Worm (Caenorhabditis elegans) whole organism, dauer: ENCODE measurements around the gene W06A7.2.
"Not testable (repeated sequence)": the region's sequence is repeated elsewhere in the genome, so short reads cannot be mapped to it uniquely, and the experiment has no call there.

Experiments
- unc-62 ChIP-seq: sonication (generic microtip); optimal IDR thresholded peaks from 2 replicates; lab custom pipeline; 2017; ENCODE audit warnings: missing biosample characterization, missing genetic modification reagents, missing genetic modification characterization

W06A7.2 gene

DNA sequence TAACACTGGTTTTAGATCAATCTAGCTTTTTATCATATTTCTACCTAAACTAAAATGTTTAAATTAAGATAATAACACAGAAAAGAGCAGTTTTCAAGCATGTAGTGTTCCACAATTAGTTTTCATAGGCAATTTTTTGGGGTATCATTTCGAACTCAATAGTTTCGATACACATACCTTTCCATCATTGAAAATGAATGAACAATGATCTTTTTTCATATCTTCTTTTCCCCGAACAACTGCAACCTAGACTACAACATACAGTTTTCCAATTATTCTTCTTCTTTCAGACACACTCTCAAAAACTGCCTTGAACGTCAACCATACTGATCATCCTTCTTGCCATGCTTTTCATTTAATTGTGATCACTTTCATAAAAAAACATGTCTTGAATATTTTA lies 2.5 kb downstream of the W06A7.2 start, which contains the start of gene W06A7.4:
Gene W06A7.4, plus strand, starts transcription at position 301 of the 400 bp plus-strand sequence.
- no peak for TF ChIP-seq unc-62 (GFP tag; lab: Kevin White, UChicago)

DNA sequence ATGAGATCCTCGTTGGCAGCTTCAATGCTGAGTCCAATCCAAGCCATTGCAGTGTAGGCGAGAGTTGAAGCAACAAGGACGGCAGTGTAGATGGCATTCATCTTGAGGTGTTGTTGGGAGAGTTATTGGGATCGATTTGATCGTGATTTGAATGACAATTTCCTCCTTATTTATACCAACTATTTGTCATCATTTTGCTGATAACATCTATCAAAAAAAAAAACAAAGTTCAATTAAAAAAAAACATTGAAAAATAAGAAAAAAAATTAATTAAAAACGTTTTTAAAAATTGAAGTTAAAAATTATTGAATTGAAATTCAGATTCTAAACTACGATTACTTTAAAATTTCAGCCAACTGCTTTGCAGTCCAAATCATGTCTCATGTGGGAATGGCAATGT lies 5.3 kb downstream of the W06A7.2 start, which contains the start of gene nspa-8:
Gene nspa-8, minus strand, starts transcription at position 101 of the 400 bp plus-strand sequence.
- not testable (repeated sequence) for TF ChIP-seq unc-62 (GFP tag; lab: Kevin White, UChicago)

DNA sequence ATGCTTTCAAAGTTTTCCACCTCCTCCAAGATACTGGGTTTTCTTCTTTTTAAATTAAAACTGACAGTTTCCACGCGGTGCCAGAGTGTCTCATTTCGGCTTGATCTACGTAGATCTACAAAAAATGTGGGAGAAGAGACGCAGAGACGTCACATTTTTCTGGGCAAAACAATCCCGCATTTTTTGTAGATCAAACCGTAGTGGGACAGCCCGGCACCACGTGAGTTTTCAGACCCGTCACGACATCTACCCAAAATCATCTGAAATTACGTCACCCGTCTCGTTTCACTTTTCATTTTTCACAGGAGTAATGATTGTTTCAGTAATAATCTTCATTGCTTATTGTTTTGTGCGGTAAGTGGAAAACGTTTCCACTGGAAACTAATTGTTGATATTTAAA lies 6.8 kb downstream of the W06A7.2 start:
- TF ChIP-seq unc-62 (GFP tag; lab: Kevin White, UChicago), result no peak

DNA sequence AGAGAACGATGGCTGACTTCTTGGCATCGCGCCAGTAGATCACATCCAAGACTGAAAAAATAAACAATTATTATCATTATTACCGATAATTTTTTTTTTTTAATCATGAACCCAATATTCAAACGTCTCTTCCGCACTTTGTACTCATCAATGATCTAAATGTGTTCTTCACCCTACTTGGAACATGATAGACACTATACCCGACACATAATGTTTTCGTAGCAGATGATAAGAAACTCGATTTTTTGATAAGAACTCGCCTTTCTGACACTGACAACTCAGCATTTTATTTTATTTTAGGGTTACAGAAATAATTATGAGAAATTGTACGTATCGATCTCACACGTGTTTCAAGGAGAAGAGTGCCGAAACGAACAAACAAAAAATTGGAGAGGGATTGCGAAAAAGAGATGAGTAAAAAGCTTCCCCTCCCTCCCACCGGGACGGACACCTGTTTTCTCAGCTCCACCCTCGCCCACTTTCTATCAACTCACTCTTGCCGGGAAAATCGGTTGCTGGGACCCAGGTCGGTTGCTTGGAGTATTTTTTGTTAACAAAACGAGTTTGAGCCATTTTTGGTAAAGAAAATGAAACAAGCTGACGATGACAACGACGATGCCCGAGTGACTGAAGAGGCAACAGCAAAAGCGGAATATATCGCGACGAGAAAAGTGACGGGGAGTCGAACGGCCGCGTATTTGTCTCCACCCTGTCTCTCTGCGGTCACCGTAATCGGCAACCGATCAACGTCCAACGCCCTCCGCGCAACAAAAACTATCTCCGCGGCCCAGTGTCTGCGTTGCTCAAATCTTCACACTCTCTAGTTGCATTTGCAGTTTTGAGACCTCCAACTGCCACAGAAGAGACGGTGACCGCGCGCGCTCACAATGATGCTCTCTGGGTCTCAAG lies 8.9 kb downstream of the W06A7.2 start:
- no peak for TF ChIP-seq unc-62 (GFP tag; lab: Kevin White, UChicago)

DNA sequence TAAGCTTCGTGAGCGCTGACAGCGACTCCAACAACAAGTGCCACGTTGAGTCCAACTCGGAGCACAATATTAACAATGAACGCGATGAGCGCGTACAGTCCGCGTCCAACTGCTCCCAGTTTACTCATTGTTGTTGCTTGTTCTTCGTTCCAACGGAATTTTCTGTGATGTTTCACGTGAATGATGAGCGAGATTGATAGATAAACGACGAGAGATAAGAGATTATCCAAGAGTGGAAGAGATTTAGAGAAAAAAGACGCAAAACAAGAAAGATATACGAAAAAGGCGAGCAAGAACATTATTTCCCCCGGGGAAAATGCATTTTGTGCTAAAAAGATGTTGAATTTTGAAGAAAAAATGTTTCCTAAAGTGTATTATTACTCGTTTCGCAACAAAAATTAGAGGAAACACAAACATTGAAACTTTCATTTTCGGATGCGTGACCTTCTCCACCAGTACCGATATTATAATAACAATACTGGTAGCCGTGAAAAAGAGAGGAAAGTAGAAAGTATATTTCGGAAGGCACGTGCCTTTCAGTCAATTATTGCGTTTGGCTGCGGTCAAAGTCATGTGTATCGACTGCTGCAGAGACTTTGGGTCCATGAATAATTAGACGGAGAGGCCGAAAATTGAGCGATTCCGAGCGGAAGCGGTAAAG lies 9.9 kb downstream of the W06A7.2 start:
- TF ChIP-seq unc-62 (GFP tag; lab: Kevin White, UChicago), result no peak

DNA sequence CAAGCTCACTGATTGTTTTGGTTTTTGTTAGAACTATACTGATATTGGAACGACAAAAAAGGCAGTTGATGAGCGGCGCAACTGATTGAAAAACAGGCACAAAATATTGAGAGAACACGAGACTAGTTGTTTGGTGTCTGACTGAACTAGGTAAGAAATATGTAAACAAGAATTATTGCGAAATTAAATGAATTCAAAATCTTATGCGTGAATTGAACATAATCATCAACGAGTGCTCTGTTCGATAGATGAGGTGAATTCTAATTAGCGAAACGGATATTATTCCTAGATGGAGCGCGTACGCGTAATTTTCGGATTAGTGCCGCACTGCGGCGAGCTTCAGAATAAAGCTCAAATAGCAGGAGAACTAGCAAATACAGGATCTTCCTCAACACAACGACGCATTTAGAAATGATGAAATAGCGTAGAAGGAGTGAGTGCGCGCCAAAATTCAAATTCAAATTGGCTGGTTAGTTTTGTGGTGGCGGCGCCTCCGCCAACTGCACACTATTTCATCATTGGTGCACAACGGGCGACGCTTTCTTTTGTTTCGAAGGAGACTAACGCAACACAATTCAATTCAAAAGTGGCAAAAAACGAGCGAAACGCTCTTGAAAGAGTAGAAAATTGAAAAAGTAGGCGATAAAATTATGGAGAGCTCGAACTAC lies 10.6 kb downstream of the W06A7.2 start:
- TF ChIP-seq unc-62 (GFP tag; lab: Kevin White, UChicago), result no peak

DNA sequence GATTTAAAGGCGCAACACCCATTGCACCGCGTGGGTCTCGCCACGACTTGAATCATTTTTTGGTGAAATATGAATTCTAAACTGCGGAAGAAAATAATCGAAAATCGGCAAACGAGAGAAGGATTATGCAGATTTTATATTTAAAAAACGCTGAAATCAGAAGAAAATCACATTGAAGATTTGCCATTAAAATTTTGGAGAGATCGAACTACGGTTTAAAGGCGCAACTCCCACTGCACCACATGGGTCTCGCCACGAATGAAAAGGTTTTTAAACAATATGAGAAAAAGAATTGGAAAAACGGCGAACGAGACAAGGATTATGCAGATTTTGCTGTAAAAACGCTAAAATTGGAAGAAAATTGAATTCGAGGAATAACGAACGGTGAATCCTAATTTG lies 11.1 kb downstream of the W06A7.2 start:
- TF ChIP-seq unc-62 (GFP tag; lab: Kevin White, UChicago), result no peak

DNA sequence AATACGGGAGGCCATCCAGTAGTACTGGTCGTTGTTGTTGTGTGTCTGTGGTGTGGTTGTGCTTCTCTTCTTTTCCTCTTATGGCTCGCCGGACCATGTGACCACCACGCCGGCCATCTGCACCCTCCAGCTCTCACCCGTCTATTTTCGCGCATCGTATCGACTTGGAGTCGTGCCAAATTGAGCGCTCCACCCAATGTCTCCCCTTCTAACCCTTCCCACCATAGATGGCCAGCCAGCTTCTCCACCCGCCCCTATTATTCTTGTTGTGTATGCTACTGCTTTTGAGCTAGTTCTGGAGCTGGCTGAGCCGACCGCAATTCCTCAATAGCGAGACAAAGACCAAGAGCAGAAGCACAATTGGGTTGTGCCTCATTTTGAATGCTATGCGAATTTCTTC lies 11.6 kb downstream of the W06A7.2 start:
- TF ChIP-seq unc-62 (GFP tag; lab: Kevin White, UChicago), result no peak

DNA sequence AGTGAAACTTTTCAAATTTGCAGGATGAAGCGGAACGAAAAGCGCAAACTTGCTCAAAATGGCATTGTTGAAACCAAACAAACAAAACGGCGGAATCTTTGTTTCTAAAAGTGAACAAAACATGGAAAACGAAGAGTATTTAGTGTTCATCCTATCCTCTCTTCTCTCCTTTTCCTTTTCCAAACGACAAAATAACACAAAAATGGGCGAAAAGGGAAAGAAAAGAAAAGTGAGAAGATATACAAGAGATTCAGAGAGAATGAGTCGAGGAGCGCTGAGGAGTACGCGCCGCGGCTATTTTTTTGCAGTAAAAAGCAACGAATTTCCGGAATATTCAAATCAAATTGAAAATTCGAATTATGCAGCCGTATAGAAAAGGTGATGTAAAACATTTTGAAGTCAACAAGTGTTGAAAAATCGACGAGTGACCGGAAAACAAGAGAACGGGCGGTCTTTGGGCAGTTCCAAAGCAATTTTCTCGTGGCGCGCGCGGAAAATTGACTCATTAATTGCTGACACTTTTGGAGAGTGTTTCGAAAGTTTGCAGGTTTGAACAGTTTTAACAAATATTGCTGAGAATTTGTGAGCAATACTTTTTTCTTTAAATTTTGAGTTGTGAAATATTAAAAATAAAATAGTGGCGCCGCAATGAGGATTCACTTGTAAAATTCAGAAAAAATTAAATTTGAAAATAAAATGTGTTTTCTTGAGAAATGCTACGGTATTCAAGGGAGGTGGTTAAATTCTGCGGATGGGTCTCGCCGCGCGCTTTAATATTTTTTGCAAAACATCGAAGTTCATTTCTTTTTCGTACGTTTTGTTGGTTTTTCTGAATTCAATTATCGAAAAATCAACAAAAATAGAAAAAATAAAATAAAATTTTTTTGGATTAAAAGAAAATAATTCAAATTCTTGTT lies 13.7 kb downstream of the W06A7.2 start:
- TF ChIP-seq unc-62 (GFP tag; lab: Kevin White, UChicago), result no peak

DNA sequence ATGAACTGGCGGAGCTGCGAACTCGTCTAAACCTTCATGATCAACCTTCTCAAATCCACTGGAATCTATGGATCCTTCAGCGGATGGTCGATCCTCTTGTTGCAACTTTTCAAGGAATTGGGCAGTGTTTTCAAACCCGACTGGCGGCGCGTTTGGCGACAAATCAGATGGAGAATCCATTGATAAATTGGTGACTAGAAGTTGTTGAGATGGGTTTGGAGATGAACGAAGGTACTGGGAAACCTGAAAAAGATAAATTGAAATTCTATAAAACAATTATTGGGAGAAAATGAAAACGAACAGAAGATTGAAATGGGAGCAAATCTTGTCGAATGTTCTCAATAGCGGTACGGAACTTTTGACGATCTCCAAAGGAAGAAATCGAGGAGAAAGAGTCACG lies 16.5 kb downstream of the W06A7.2 start:
- no peak for TF ChIP-seq unc-62 (GFP tag; lab: Kevin White, UChicago)

DNA sequence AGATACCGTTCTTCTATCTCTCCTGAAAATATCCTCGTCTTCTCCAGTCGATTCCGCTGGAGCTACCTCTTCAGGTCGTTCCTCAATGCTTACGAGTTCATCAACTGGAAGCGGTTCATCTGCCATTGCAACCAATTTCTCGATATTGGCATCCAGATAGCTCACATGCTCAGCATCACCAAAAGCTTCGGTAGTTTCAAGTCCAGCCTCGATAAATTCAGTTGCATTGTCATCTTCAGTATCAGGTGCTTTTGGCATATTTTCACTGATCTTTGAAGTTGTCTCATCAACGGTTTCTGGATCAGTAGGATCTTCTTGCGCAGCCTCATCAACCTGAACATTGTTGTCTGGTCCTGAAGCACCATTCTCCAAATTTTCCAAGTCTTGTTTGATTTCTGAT lies 20.0 kb downstream of the W06A7.2 start:
- TF ChIP-seq unc-62 (GFP tag; lab: Kevin White, UChicago), result no peak

DNA sequence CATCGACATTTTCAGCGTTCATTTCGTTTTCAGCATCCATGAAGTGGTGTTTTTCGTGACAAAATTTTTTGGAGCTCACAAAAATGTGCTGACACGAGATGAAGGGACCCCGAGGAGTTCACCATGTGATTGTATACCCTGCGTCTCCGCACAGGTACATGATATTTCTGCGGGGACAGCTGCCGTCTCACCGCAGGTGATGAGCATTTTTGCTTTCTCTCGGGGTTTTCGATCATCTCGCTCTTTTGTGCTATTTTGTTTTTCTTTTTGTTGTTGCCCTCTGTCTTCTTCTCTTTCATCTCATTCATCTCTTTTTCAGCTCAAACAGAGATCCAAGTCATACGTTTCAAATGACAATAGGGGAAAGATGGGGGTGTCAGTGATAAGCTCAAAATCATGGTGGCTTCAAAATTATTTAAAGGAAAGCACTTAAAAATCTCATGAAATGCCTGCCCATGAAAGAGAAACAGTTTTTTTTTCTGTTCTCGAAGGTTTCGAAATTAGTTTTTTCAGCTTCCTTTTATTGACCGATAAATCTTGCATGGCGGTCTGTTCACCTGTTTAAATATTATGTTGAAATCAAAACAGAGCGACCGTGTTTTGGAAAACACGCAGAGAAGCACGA lies 25.8 kb downstream of the W06A7.2 start, which contains the start of gene ret-1:
Gene ret-1, minus strand, starts transcription at position 123 of the 625 bp plus-strand sequence.
- no peak for TF ChIP-seq unc-62 (GFP tag; lab: Kevin White, UChicago)

DNA sequence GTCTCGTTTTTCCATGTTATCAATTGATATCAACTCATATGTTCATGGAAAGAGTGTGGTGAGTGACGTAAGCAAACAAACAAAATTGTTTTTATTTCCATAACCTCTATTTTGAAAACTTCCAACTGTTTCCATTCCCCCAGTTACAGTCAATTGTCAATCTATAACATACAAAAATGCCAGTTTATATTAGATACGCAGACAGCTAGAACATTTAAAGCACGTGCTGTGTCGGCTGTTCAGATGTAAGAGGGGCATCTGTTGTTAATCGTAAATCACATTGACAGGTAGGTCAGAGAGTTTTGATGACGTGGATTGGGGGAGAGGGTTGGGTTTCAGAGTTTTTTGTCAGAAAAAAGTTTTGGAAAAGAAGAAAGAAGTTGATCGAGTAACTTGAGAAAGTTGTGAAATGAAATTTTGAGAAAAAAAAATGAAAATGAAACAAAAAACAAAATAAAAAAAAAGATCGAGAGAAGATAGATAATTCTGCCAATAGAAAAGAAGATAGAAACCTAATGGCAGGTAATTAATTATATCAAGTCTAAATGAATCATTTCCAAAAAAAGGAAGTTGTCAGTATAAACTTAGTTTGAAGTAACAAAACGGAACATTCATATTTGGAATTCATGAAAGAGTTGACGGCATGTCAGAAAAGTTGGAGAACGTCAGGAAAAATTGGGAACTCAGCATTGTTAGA lies 27.0 kb downstream of the W06A7.2 start:
- no peak for TF ChIP-seq unc-62 (GFP tag; lab: Kevin White, UChicago)

DNA sequence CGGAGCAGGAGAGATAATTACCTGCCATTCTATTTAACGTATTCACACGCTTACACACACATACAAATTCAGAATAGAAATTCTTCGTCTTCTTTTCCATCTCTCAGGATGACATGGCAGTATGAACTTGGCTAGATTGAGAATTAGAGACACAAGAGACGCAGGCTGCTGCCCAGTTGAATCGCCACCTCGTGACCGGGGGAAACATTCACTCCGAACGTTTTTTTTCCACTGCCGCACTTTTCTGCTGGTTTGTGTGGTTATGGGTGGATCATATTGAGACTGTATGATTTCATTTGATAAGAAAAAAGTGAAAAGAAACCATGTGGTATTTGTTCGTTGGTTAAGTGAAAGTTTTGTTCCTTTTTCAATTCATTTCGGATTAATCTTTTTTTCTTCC lies 28.0 kb downstream of the W06A7.2 start:
- no peak for TF ChIP-seq unc-62 (GFP tag; lab: Kevin White, UChicago)
